Worm (Caenorhabditis elegans) whole organism, young adult: ENCODE data around the gene chil-1.

Source experiments
- B0019.2 ChIP-seq: fragments of 200-800 bp; sonication (Bioruptor generic); conservative IDR thresholded peaks from 2 replicates; pipeline ENCODE4 v1.3.6; 2022; ENCODE audit warnings: missing genetic modification reagents, missing genetic modification characterization, missing compliant biosample characterization
- B0261.1 ChIP-seq: sonication (generic microtip); optimal IDR thresholded peaks from 2 replicates; lab custom pipeline; 2016; ENCODE audit warnings: mild to moderate bottlenecking, missing genetic modification characterization, moderate library complexity, missing compliant biosample characterization
- B0336.3 ChIP-seq: fragments of 200-800 bp; sonication (Bioruptor generic); IDR thresholded peaks from 2 replicates; pipeline ENCODE4 v1.3.6; 2022; ENCODE audit warnings: missing genetic modification characterization, missing compliant biosample characterization
- C06A6.2 ChIP-seq: fragments of 200-800 bp; sonication (Bioruptor generic); conservative IDR thresholded peaks from 2 replicates; pipeline ENCODE4 v1.3.6; 2022; ENCODE audit warnings: missing genetic modification characterization, missing compliant biosample characterization
- C17E4.6 ChIP-seq: fragments of 200-800 bp; sonication (Bioruptor generic); IDR thresholded peaks from 2 replicates; pipeline ENCODE4 v1.3.6; 2022; ENCODE audit warnings: missing genetic modification reagents, missing genetic modification characterization, missing compliant biosample characterization
- F37B4.10 ChIP-seq: fragments of 200-800 bp; sonication (Bioruptor generic); IDR thresholded peaks from 2 replicates; pipeline ENCODE4 v1.3.6; 2022; ENCODE audit warnings: missing genetic modification characterization, missing compliant biosample characterization
- F39B2.1 ChIP-seq: fragments of 200-800 bp; sonication (Bioruptor generic); IDR thresholded peaks from 2 replicates; pipeline ENCODE4 v1.3.6; 2022; ENCODE audit warnings: missing genetic modification reagents, missing genetic modification characterization, missing compliant biosample characterization
- T26A5.8 ChIP-seq: sonication (generic microtip); optimal IDR thresholded peaks from 2 replicates; lab custom pipeline; 2016; ENCODE audit warnings: missing genetic modification characterization, missing compliant biosample characterization
- Y53G8AR.9 ChIP-seq: fragments of 200-800 bp; sonication (Bioruptor generic); conservative IDR thresholded peaks from 2 replicates; pipeline ENCODE4 v1.3.6; 2022; ENCODE audit warnings: missing genetic modification reagents, missing genetic modification characterization, missing compliant biosample characterization
- Y67H2A.10 ChIP-seq: fragments of 200-800 bp; sonication (Bioruptor generic); conservative IDR thresholded peaks from 2 replicates; pipeline ENCODE4 v1.3.6; 2022; ENCODE audit warnings: missing genetic modification reagents, missing genetic modification characterization, missing compliant biosample characterization
- Y95B8A.8 ChIP-seq: fragments of 200-800 bp; sonication (Bioruptor generic); IDR thresholded peaks from 2 replicates; pipeline ENCODE4 v1.3.6; 2022; ENCODE audit warnings: missing genetic modification reagents, missing genetic modification characterization, missing compliant biosample characterization
- ZK185.1 ChIP-seq: sonication (generic microtip); optimal IDR thresholded peaks from 2 replicates; lab custom pipeline; 2016; ENCODE audit warnings: mild to moderate bottlenecking, missing genetic modification characterization, missing compliant biosample characterization; ENCODE audit not compliant: poor library complexity, severe bottlenecking
- aptf-3 ChIP-seq: fragments of 200-800 bp; sonication (Bioruptor generic); IDR thresholded peaks from 2 replicates; pipeline ENCODE4 v1.3.6; 2022; ENCODE audit warnings: missing genetic modification characterization, missing compliant biosample characterization
- attf-3 ChIP-seq: fragments of 200-800 bp; sonication (Bioruptor generic); conservative IDR thresholded peaks from 2 replicates; pipeline ENCODE4 v1.3.6; 2022; ENCODE audit warnings: missing genetic modification reagents, missing genetic modification characterization, missing compliant biosample characterization
- attf-5 ChIP-seq: fragments of 200-800 bp; sonication (Bioruptor generic); optimal IDR thresholded peaks from 2 replicates; lab custom pipeline; 2018; ENCODE audit warnings: mild to moderate bottlenecking, missing genetic modification characterization, missing compliant biosample characterization
- bed-1 ChIP-seq: fragments of 200-800 bp; sonication (Bioruptor generic); IDR thresholded peaks from 2 replicates; pipeline ENCODE4 v1.3.6; 2022; ENCODE audit warnings: missing genetic modification reagents, missing genetic modification characterization, missing compliant biosample characterization
- cebp-1 ChIP-seq, 2 experiments: fragments of 200-800 bp in 1 of 2; sonication (Bioruptor generic) in 1 of 2; sonication (generic microtip) in 1 of 2; IDR thresholded peaks in 1 of 2; optimal IDR thresholded peaks in 1 of 2; 2 replicates each; pipeline versions ENCODE4 v1.3.6 to Lab custom; 2017 to 2022; ENCODE audit warnings: missing compliant biosample characterization in 2 of 2, missing genetic modification characterization in 2 of 2, mild to moderate bottlenecking in 1 of 2, missing genetic modification reagents in 1 of 2, moderate library complexity in 1 of 2
- ceh-40 ChIP-seq: fragments of 200-800 bp; sonication (Bioruptor generic); IDR thresholded peaks from 2 replicates; pipeline ENCODE4 v1.3.6; 2022; ENCODE audit warnings: missing genetic modification characterization, missing compliant biosample characterization
- ceh-58 ChIP-seq: fragments of 200-800 bp; sonication (Bioruptor generic); IDR thresholded peaks from 2 replicates; pipeline ENCODE4 v1.3.6; 2022; ENCODE audit warnings: missing genetic modification characterization, missing compliant biosample characterization
- chd-7 ChIP-seq: sonication (generic microtip); optimal IDR thresholded peaks from 2 replicates; lab custom pipeline; 2016; ENCODE audit warnings: mild to moderate bottlenecking, missing genetic modification characterization, moderate library complexity, missing compliant biosample characterization
- dox-1 ChIP-seq: fragments of 200-800 bp; sonication (Bioruptor generic); IDR thresholded peaks from 2 replicates; pipeline ENCODE4 v1.3.6; 2022; ENCODE audit warnings: missing genetic modification reagents, missing genetic modification characterization, missing compliant biosample characterization
- dpff-1 ChIP-seq: sonication (generic microtip); optimal IDR thresholded peaks from 2 replicates; lab custom pipeline; 2017; ENCODE audit warnings: mild to moderate bottlenecking, missing genetic modification characterization, missing compliant biosample characterization
- efl-1 ChIP-seq: fragments of 150-350 bp; optimal IDR thresholded peaks from 2 replicates; lab custom pipeline; 2014; ENCODE audit warnings: missing biosample characterization, missing genetic modification reagents, missing genetic modification characterization
- egl-44 ChIP-seq: fragments of 200-800 bp; sonication (Bioruptor generic); IDR thresholded peaks from 2 replicates; pipeline ENCODE4 v1.3.6; 2022; ENCODE audit warnings: missing genetic modification reagents, missing genetic modification characterization, missing compliant biosample characterization
- ekl-4 ChIP-seq: fragments of 200-800 bp; sonication (Bioruptor generic); IDR thresholded peaks from 2 replicates; pipeline ENCODE4 v1.3.6; 2022; ENCODE audit warnings: missing genetic modification reagents, missing genetic modification characterization, missing compliant biosample characterization
- fkh-3 ChIP-seq: sonication (generic microtip); optimal IDR thresholded peaks from 2 replicates; lab custom pipeline; 2016; ENCODE audit warnings: mild to moderate bottlenecking, missing genetic modification characterization, missing compliant biosample characterization
- hrde-1 ChIP-seq: sonication (generic microtip); optimal IDR thresholded peaks from 2 replicates; lab custom pipeline; 2016; ENCODE audit warnings: missing genetic modification characterization, mild to moderate bottlenecking, missing compliant biosample characterization, moderate library complexity, missing genotype, missing genetic modification reagents, borderline replicate concordance
- lag-1 ChIP-seq: fragments of 200-800 bp; sonication (Bioruptor generic); IDR thresholded peaks from 2 replicates; pipeline ENCODE4 v1.3.6; 2022; ENCODE audit warnings: missing genetic modification reagents, missing genetic modification characterization, missing compliant biosample characterization
- let-607 ChIP-seq, 2 experiments: fragments of 200-800 bp in 1 of 2; sonication (Bioruptor generic) in 1 of 2; sonication (generic microtip) in 1 of 2; optimal IDR thresholded peaks; 2 replicates each; lab custom pipeline; 2016 to 2018; ENCODE audit warnings: mild to moderate bottlenecking in 2 of 2, missing compliant biosample characterization in 2 of 2, missing genetic modification characterization in 2 of 2, moderate library complexity in 2 of 2, missing genotype in 1 of 2
- lir-1 ChIP-seq: fragments of 200-800 bp; sonication (Bioruptor generic); conservative IDR thresholded peaks from 2 replicates; pipeline ENCODE4 v1.3.6; 2022; ENCODE audit warnings: missing genetic modification reagents, missing genetic modification characterization, missing compliant biosample characterization
- lsy-27 ChIP-seq: sonication (generic microtip); optimal IDR thresholded peaks from 2 replicates; lab custom pipeline; 2017; ENCODE audit warnings: missing genetic modification characterization, mild to moderate bottlenecking, missing compliant biosample characterization, antibody characterized with exemption, missing genotype, borderline replicate concordance; ENCODE audit not compliant: insufficient read depth
- madf-6 ChIP-seq: fragments of 200-800 bp; sonication (Bioruptor generic); IDR thresholded peaks from 2 replicates; pipeline ENCODE4 v1.3.6; 2022; ENCODE audit warnings: missing genetic modification reagents, missing genetic modification characterization, missing compliant biosample characterization
- mes-4 ChIP-seq: sonication (generic microtip); optimal IDR thresholded peaks from 2 replicates; lab custom pipeline; 2016; ENCODE audit warnings: missing genotype, missing genetic modification characterization, missing compliant biosample characterization
- mxl-1 ChIP-seq: sonication (generic microtip); optimal IDR thresholded peaks from 2 replicates; lab custom pipeline; 2016; ENCODE audit warnings: missing genetic modification characterization, missing compliant biosample characterization
- nfyb-1 ChIP-seq: fragments of 200-800 bp; sonication (Bioruptor generic); IDR thresholded peaks from 2 replicates; pipeline ENCODE4 v1.3.6; 2022; ENCODE audit warnings: missing genetic modification reagents, missing genetic modification characterization, missing compliant biosample characterization
- nhr-120 ChIP-seq: fragments of 200-800 bp; sonication (Bioruptor generic); IDR thresholded peaks from 2 replicates; pipeline ENCODE4 v1.3.6; 2022; ENCODE audit warnings: missing genetic modification characterization, missing compliant biosample characterization
- nhr-27 ChIP-seq: fragments of 200-800 bp; sonication (Bioruptor generic); optimal IDR thresholded peaks from 2 replicates; lab custom pipeline; 2018; ENCODE audit warnings: mild to moderate bottlenecking, missing genetic modification characterization, moderate library complexity, missing compliant biosample characterization
- pha-4 ChIP-seq: fragments of 150-350 bp; sonication (generic microtip); optimal IDR thresholded peaks from 2 replicates; lab custom pipeline; 2014; ENCODE audit warnings: missing biosample characterization, missing genetic modification reagents, missing genetic modification characterization
- rcor-1 ChIP-seq: fragments of 200-800 bp; sonication (Bioruptor generic); IDR thresholded peaks from 2 replicates; pipeline ENCODE4 v1.3.6; 2022; ENCODE audit warnings: missing genetic modification reagents, missing genetic modification characterization, missing compliant biosample characterization
- snpc-1.3 ChIP-seq: sonication (generic microtip); optimal IDR thresholded peaks from 2 replicates; lab custom pipeline; 2017; ENCODE audit warnings: missing genetic modification characterization, mild to moderate bottlenecking, missing compliant biosample characterization, antibody characterized with exemption, moderate library complexity, missing genotype, missing genetic modification reagents; ENCODE audit not compliant: insufficient read depth
- tbp1 ChIP-seq: fragments of 200-800 bp; sonication (Bioruptor generic); optimal IDR thresholded peaks from 2 replicates; lab custom pipeline; 2018; ENCODE audit warnings: mild to moderate bottlenecking, missing genetic modification characterization, missing compliant biosample characterization
- tbx-9 ChIP-seq: sonication (generic microtip); optimal IDR thresholded peaks from 2 replicates; lab custom pipeline; 2016; ENCODE audit warnings: borderline replicate concordance, missing genetic modification characterization, inconsistent platforms, missing compliant biosample characterization
- tlf-1 ChIP-seq: fragments of 200-800 bp; sonication (Bioruptor generic); optimal IDR thresholded peaks from 2 replicates; lab custom pipeline; 2018; ENCODE audit warnings: mild to moderate bottlenecking, missing genetic modification characterization, missing compliant biosample characterization
- xnd-1 ChIP-seq: sonication (generic microtip); optimal IDR thresholded peaks from 2 replicates; lab custom pipeline; 2016; ENCODE audit warnings: missing genotype, missing genetic modification reagents, missing genetic modification characterization, missing compliant biosample characterization
- ztf-18 ChIP-seq: sonication (generic microtip); optimal IDR thresholded peaks from 2 replicates; lab custom pipeline; 2016; ENCODE audit warnings: missing genotype, mild to moderate bottlenecking, missing genetic modification characterization, missing compliant biosample characterization
- ztf-26 ChIP-seq: sonication (generic microtip); optimal IDR thresholded peaks from 2 replicates; lab custom pipeline; 2017; ENCODE audit warnings: missing genetic modification characterization, missing compliant biosample characterization
- ztf-6 ChIP-seq: fragments of 200-800 bp; sonication (Bioruptor generic); IDR thresholded peaks from 2 replicates; pipeline ENCODE4 v1.3.6; 2022; ENCODE audit warnings: missing genetic modification reagents, missing genetic modification characterization, missing compliant biosample characterization

Gene chil-1

DNA sequence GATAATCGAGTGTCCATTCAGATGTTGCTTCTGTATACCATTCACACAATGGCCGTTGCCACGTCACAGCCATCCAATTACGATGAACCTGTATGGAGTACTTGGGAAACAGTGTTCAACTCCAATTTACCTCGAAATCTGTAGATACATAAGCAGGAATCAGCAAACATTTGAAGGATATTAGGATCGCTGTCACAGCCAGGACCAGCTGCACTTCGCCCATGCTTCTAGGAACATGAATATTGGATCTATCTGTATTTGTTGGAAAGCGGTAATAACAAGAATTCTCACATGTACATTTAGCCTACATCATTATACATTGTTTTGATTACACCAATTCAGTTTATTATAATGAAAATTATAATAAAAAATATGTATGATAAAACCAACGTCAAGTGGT is 19.9 kb upstream of the chil-1 start, which contains the start of gene algn-8 (continued):
- TF ChIP-seq rcor-1 (GFP tag; lab: Robert Waterston, UW) (no peak), bed-1 (no peak), let-607 (tag; optimal IDR thresholded peaks at IDR 0.05; lab: Kevin White, UChicago) (no peak), attf-3 (GFP tag; lab: Robert Waterston, UW) (no peak), madf-6 (no peak), B0261.1 (tag; lab: Kevin White, UChicago) (no peak), attf-5 (GFP tag; lab: Kevin White, UChicago) (no peak), mxl-1 (tag; lab: Kevin White, UChicago) (no peak), ZK185.1 (tag; lab: Kevin White, UChicago) (no peak), pha-4 (tag; lab: Kevin White, UChicago) (no peak), Y95B8A.8 (GFP tag; lab: Robert Waterston, UW) (no peak), ceh-58 (GFP tag; lab: Robert Waterston, UW) (no peak), ekl-4 (GFP tag; lab: Robert Waterston, UW) (0 out of 2 replicates have a peak, but pooled peaks have one; percentile 24), B0019.2 (GFP tag; lab: Robert Waterston, UW) (no peak), tbx-9 (tag; lab: Kevin White, UChicago) (no peak), snpc-1.3 (tag; lab: Kevin White, UChicago) (no peak), nhr-120 (GFP tag; lab: Robert Waterston, UW) (no peak), ztf-6 (GFP tag; lab: Robert Waterston, UW) (no peak), Y53G8AR.9 (GFP tag; lab: Robert Waterston, UW) (peak; percentile 71), ztf-18 (tag; lab: Kevin White, UChicago) (no peak), aptf-3 (0 out of 2 replicates have a peak, but pooled peaks have one; percentile 66), F39B2.1 (GFP tag; lab: Robert Waterston, UW) (no peak), F37B4.10 (GFP tag; lab: Robert Waterston, UW) (no peak), nhr-27 (tag; lab: Kevin White, UChicago) (no peak), C17E4.6 (GFP tag; lab: Robert Waterston, UW) (no peak), nfyb-1 (GFP tag; lab: Robert Waterston, UW) (no peak), dox-1 (GFP tag; lab: Robert Waterston, UW) (no peak), cebp-1 (GFP tag; IDR thresholded peaks at IDR 0.05; lab: Robert Waterston, UW) (no peak), cebp-1 (tag; optimal IDR thresholded peaks at IDR 0.05; lab: Kevin White, UChicago) (no peak), lir-1 (GFP tag; lab: Robert Waterston, UW) (no peak), hrde-1 (tag; lab: Kevin White, UChicago) (peak; percentile 50)

DNA sequence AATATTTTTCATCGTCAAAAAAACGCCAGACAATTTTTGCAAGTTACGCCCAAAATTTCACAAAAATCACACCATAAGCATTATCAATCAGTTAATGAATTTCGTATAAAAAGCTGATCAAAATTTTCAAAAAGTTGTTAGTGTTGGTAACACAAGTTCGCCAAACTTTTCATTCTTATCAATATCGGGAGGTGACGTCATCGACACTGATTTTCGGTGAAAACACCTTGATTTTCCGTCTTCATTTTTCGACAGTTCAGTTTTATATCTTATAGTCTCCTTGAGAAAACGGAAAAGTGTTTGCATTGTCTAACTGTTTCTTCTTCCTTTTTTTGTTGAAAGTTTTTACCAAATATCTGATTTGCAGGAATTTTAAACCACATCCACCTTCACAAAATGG is 14.5 kb upstream of the chil-1 start, which contains the start of gene C08H9.15:
Gene C08H9.15, plus strand, starts transcription at position 368 of the 400 bp plus-strand sequence.
- no peak for TF ChIP-seq lag-1 (GFP tag; lab: Robert Waterston, UW)
- TF ChIP-seq Y67H2A.10, result no peak
- TF ChIP-seq egl-44 (GFP tag; lab: Robert Waterston, UW), result no peak
- no peak for TF ChIP-seq lsy-27 (tag; lab: Kevin White, UChicago)
- no peak for TF ChIP-seq T26A5.8
- TF ChIP-seq tlf-1 (GFP tag; lab: Kevin White, UChicago), result no peak
- TF ChIP-seq tbp1 (GFP tag; lab: Kevin White, UChicago), result no peak
- no peak for TF ChIP-seq xnd-1
- TF ChIP-seq chd-7 (tag; lab: Kevin White, UChicago), result no peak
- TF ChIP-seq B0336.3 (GFP tag; lab: Robert Waterston, UW), result no peak
- no peak for TF ChIP-seq dpff-1 (tag; lab: Kevin White, UChicago)
- no peak for TF ChIP-seq efl-1 (GFP tag; lab: Kevin White, UChicago)
- TF ChIP-seq C06A6.2, result no peak
- no peak for TF ChIP-seq fkh-3 (tag; lab: Kevin White, UChicago)
- no peak for TF ChIP-seq mes-4 (tag; lab: Kevin White, UChicago)
- no peak for TF ChIP-seq ceh-40
- TF ChIP-seq ztf-26 (tag; lab: Kevin White, UChicago), result no peak
